Worm (Caenorhabditis elegans) whole organism, L4/young adult: Measurements from ENCODE around the gene T05C1.3.

Source experiments
- W03F9.2 ChIP-seq: fragments of 150-350 bp; optimal IDR thresholded peaks from 2 replicates; lab custom pipeline; 2014; ENCODE audit warnings: missing biosample characterization, missing genetic modification characterization
- him-1 ChIP-seq: sonication (generic microtip); optimal IDR thresholded peaks from 2 replicates; lab custom pipeline; 2016; ENCODE audit warnings: missing genotype, missing genetic modification reagents, missing genetic modification characterization, missing compliant biosample characterization

ce11 chrII:4516291-4516690 is 27.1 kb upstream of the T05C1.3 start:
- TF ChIP-seq him-1 (tag; lab: Kevin White, UChicago), result no peak
- no peak for TF ChIP-seq W03F9.2
